Worm (Caenorhabditis elegans) whole organism, mixed stage, embryonic: ENCODE measurements around the gene T09F3.2.

ENCODE experiments used
- M03D4.4 ChIP-seq: sonication (generic microtip); optimal IDR thresholded peaks from 2 replicates; lab custom pipeline; 2017; ENCODE audit warnings: mild to moderate bottlenecking, missing genetic modification characterization, missing compliant biosample characterization
- ceh-39 ChIP-seq: fragments of 150-350 bp; optimal IDR thresholded peaks from 2 replicates; lab custom pipeline; 2014; ENCODE audit warnings: missing biosample characterization, missing genetic modification characterization
- ces-1 ChIP-seq: fragments of 150-350 bp; optimal IDR thresholded peaks from 2 replicates; lab custom pipeline; 2014; ENCODE audit warnings: missing biosample characterization, missing genetic modification reagents, missing genetic modification characterization
- lsy-2 ChIP-seq: fragments of 150-350 bp; optimal IDR thresholded peaks from 2 replicates; lab custom pipeline; 2014; ENCODE audit warnings: missing biosample characterization, missing genetic modification characterization
- mep-1 ChIP-seq: fragments of 150-350 bp; optimal IDR thresholded peaks from 2 replicates; lab custom pipeline; 2017; ENCODE audit warnings: missing biosample characterization, missing genetic modification reagents, missing genetic modification characterization, inconsistent platforms
- nhr-2 ChIP-seq: fragments of 150-350 bp; optimal IDR thresholded peaks from 2 replicates; lab custom pipeline; 2014; ENCODE audit warnings: missing biosample characterization, missing genetic modification characterization
- nhr-237 ChIP-seq: fragments of 150-350 bp; optimal IDR thresholded peaks from 2 replicates; lab custom pipeline; 2014; ENCODE audit warnings: missing biosample characterization, missing genetic modification characterization
- nhr-76 ChIP-seq: sonication (generic microtip); optimal IDR thresholded peaks from 2 replicates; lab custom pipeline; 2017; ENCODE audit warnings: missing biosample characterization, missing genetic modification characterization
- pha-4 ChIP-seq: fragments of 150-350 bp; optimal IDR thresholded peaks from 2 replicates; lab custom pipeline; 2018; ENCODE audit warnings: missing biosample characterization, missing genetic modification reagents, missing genetic modification characterization
- snpc-4 ChIP-seq: fragments of 150-350 bp; optimal IDR thresholded peaks from 2 replicates; lab custom pipeline; 2014; ENCODE audit warnings: missing biosample characterization, missing genetic modification characterization
- sptf-1 ChIP-seq: sonication (generic microtip); optimal IDR thresholded peaks from 2 replicates; lab custom pipeline; 2017; ENCODE audit warnings: mild to moderate bottlenecking, missing genetic modification characterization, moderate library complexity, missing compliant biosample characterization
- unc-62 ChIP-seq: fragments of 150-350 bp; optimal IDR thresholded peaks from 2 replicates; lab custom pipeline; 2014; ENCODE audit warnings: missing biosample characterization, missing genetic modification reagents, missing genetic modification characterization

DNA sequence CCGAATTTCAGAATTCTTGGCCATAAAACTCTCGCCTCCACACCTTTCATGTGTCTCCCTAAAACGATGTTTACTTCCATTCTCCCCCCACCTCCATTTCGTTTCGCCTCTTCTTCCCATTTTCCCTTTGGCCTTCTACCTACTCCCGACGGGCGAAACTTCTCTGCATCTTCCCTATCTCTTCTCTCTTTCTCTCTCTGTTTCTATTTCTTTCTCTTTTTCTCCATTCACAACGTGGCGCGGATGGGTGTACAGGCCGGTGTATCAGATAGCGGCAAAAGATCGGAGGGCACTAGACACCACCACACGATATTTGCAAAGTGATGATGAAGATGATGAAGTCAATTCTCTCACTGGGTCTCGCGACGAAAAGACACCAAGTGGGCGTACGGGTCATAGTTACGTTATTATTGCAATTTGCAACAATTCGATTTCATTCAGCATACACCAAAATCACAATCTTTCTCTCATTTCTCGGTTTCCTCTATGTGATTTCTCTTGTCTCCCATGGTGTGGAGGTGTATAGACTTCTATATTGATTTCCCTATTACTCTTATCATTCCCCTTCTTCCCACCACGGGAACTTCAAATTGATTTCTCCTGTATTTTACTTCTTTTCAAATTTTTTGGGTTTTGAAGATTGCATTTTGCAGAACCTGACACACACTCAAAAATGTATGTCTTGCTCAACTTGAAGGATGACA lies 6.1 kb upstream of the T09F3.2 start, which contains the start of gene ztf-27:
- TF ChIP-seq sptf-1 (tag; lab: Kevin White, UChicago) (peak; percentile 37), ces-1 (GFP tag; lab: Kevin White, UChicago) (no peak), mep-1 (tag; lab: Kevin White, UChicago) (no peak), nhr-76 (tag; lab: Kevin White, UChicago) (no peak), ceh-39 (tag; lab: Kevin White, UChicago) (no peak), unc-62 (GFP tag; lab: Kevin White, UChicago) (no peak), pha-4 (tag; lab: Kevin White, UChicago) (no peak), snpc-4 (tag; lab: Kevin White, UChicago) (no peak), nhr-237 (tag; lab: Kevin White, UChicago) (peak; percentile 41), nhr-2 (tag; lab: Kevin White, UChicago) (no peak), lsy-2 (no peak), M03D4.4 (tag; lab: Kevin White, UChicago) (no peak)
